Fruit fly (Drosophila melanogaster) whole organism, embryonic: Measurements from ENCODE around the gene Mlp84B.

Experiments used
- Bdp1 ChIP-seq: fragments of 200-800 bp; sonication (Bioruptor generic); optimal IDR thresholded peaks from 3 replicates; lab custom pipeline; 2016; ENCODE audit warnings: missing biosample characterization, missing genetic modification characterization
- Bgb ChIP-seq: fragments of 200-800 bp; sonication (Bioruptor generic); IDR thresholded peaks from 2 replicates; pipeline ENCODE4 v1.3.6; 2022; ENCODE audit warnings: missing biosample characterization, missing genetic modification characterization; ENCODE audit not compliant: partially characterized antibody
- CG10267 ChIP-seq: fragments of 200-800 bp; sonication (Bioruptor generic); optimal IDR thresholded peaks from 2 replicates; lab custom pipeline; 2018; ENCODE audit warnings: missing biosample characterization, mild to moderate bottlenecking, missing genetic modification characterization, moderate library complexity
- CG10321 ChIP-seq: fragments of 200-800 bp; sonication (Bioruptor generic); IDR thresholded peaks from 2 replicates; pipeline ENCODE4 v1.3.6; 2022; ENCODE audit warnings: missing biosample characterization, missing genetic modification characterization
- CG10366 ChIP-seq: fragments of 200-800 bp; sonication (Bioruptor generic); IDR thresholded peaks from 2 replicates; pipeline ENCODE4 v1.3.6; 2022; ENCODE audit warnings: missing biosample characterization, missing genetic modification characterization
- CG12104 ChIP-seq: fragments of 200-800 bp; sonication (Bioruptor generic); optimal IDR thresholded peaks from 3 replicates; lab custom pipeline; 2016; ENCODE audit warnings: missing biosample characterization, missing genetic modification characterization
- CG12744 ChIP-seq: fragments of 200-800 bp; sonication (Bioruptor generic); optimal IDR thresholded peaks from 2 replicates; lab custom pipeline; 2016; ENCODE audit warnings: missing biosample characterization, missing genetic modification characterization
- CG13296 ChIP-seq: fragments of 200-800 bp; sonication (Bioruptor generic); optimal IDR thresholded peaks from 3 replicates; lab custom pipeline; 2018; ENCODE audit warnings: missing biosample characterization, mild to moderate bottlenecking, missing genetic modification characterization
- CG14441 ChIP-seq: fragments of 200-800 bp; sonication (Bioruptor generic); IDR thresholded peaks from 2 replicates; pipeline ENCODE4 v1.3.6; 2022; ENCODE audit warnings: missing biosample characterization, missing genetic modification characterization
- CG15479 ChIP-seq: fragments of 200-800 bp; sonication (Bioruptor generic); optimal IDR thresholded peaks from 3 replicates; lab custom pipeline; 2019; ENCODE audit warnings: missing biosample characterization, mild to moderate bottlenecking, missing genetic modification characterization, moderate library complexity
- CG1603 ChIP-seq: fragments of 200-800 bp; sonication (Bioruptor generic); optimal IDR thresholded peaks from 2 replicates; lab custom pipeline; 2019; ENCODE audit warnings: missing biosample characterization, mild to moderate bottlenecking, missing genetic modification characterization, moderate library complexity
- CG1647 ChIP-seq: fragments of 200-800 bp; sonication (Bioruptor generic); optimal IDR thresholded peaks from 3 replicates; lab custom pipeline; 2016; ENCODE audit warnings: missing biosample characterization, missing genetic modification characterization
- CG3163 ChIP-seq: fragments of 200-800 bp; sonication (Bioruptor generic); optimal IDR thresholded peaks from 3 replicates; lab custom pipeline; 2016; ENCODE audit warnings: missing biosample characterization, missing genetic modification characterization
- CG33213 ChIP-seq: fragments of 200-800 bp; sonication (Bioruptor generic); optimal IDR thresholded peaks from 3 replicates; lab custom pipeline; 2016; ENCODE audit warnings: missing biosample characterization, missing genetic modification characterization
- CG3407 ChIP-seq: fragments of 200-800 bp; sonication (Bioruptor generic); optimal IDR thresholded peaks from 2 replicates; lab custom pipeline; 2018; ENCODE audit warnings: missing biosample characterization, mild to moderate bottlenecking, missing genetic modification characterization
- CG5953 ChIP-seq: fragments of 200-800 bp; sonication (Bioruptor generic); IDR thresholded peaks from 2 replicates; pipeline ENCODE4 v1.3.6; 2022; ENCODE audit warnings: missing biosample characterization, missing genetic modification characterization
- CG6175 ChIP-seq: fragments of 200-800 bp; sonication (Bioruptor generic); IDR thresholded peaks from 3 replicates; pipeline ENCODE4 v1.3.6; 2022; ENCODE audit warnings: missing biosample characterization, missing genetic modification characterization
- CG7372 ChIP-seq: fragments of 200-800 bp; sonication (Bioruptor generic); IDR thresholded peaks from 2 replicates; pipeline ENCODE4 v1.3.6; 2022; ENCODE audit warnings: missing biosample characterization, missing genetic modification characterization
- CG7987 ChIP-seq: fragments of 200-800 bp; sonication (Bioruptor generic); optimal IDR thresholded peaks from 2 replicates; lab custom pipeline; 2018; ENCODE audit warnings: missing biosample characterization, mild to moderate bottlenecking, missing genetic modification characterization, moderate library complexity
- CoRest ChIP-seq: fragments of 200-800 bp; sonication (Bioruptor generic); optimal IDR thresholded peaks from 3 replicates; lab custom pipeline; 2018; ENCODE audit warnings: missing biosample characterization, mild to moderate bottlenecking, missing genetic modification characterization, moderate library complexity
- CrebB ChIP-seq: fragments of 200-800 bp; sonication (Bioruptor generic); optimal IDR thresholded peaks from 3 replicates; lab custom pipeline; 2018; ENCODE audit warnings: missing biosample characterization, mild to moderate bottlenecking, missing genetic modification characterization
- D19B ChIP-seq: fragments of 200-800 bp; sonication (Bioruptor generic); optimal IDR thresholded peaks from 2 replicates; lab custom pipeline; 2017; ENCODE audit warnings: missing biosample characterization, mild to moderate bottlenecking, missing genetic modification characterization
- Dip3 ChIP-seq: fragments of 200-800 bp; sonication (Bioruptor generic); optimal IDR thresholded peaks from 3 replicates; lab custom pipeline; 2016; ENCODE audit warnings: missing biosample characterization, missing genetic modification characterization
- Hr78 ChIP-seq, 2 experiments: fragments of 200-800 bp in 1 of 2; fragments of >200 bp in 1 of 2; sonication (Bioruptor generic) in 1 of 2; optimal IDR thresholded peaks; 2 replicates each; lab custom pipeline; 2017 to 2019; ENCODE audit warnings: missing biosample characterization in 2 of 2, missing genetic modification characterization in 2 of 2, mild to moderate bottlenecking in 1 of 2, moderate library complexity in 1 of 2
- MBD-R2 ChIP-seq: fragments of 200-800 bp; sonication (Bioruptor generic); IDR thresholded peaks from 2 replicates; pipeline ENCODE4 v1.3.6; 2022; ENCODE audit warnings: missing biosample characterization, missing genetic modification characterization
- NK7.1 ChIP-seq: fragments of 200-800 bp; sonication (Bioruptor generic); optimal IDR thresholded peaks from 3 replicates; lab custom pipeline; 2016; ENCODE audit warnings: missing biosample characterization, missing genetic modification characterization
- Rfx ChIP-seq: fragments of 200-800 bp; sonication (Bioruptor generic); IDR thresholded peaks from 2 replicates; pipeline ENCODE4 v1.3.6; 2022; ENCODE audit warnings: missing biosample characterization, missing genetic modification characterization
- Xrp1 ChIP-seq: fragments of 200-800 bp; sonication (Bioruptor generic); IDR thresholded peaks from 2 replicates; pipeline ENCODE4 v1.3.6; 2022; ENCODE audit warnings: missing biosample characterization, missing genetic modification characterization
- YL-1 ChIP-seq: fragments of 200-800 bp; sonication (Bioruptor generic); optimal IDR thresholded peaks from 3 replicates; lab custom pipeline; 2017; ENCODE audit warnings: missing biosample characterization, mild to moderate bottlenecking, missing genetic modification characterization
- ab ChIP-seq: fragments of 200-800 bp; sonication (Bioruptor generic); optimal IDR thresholded peaks from 2 replicates; lab custom pipeline; 2016; ENCODE audit warnings: missing biosample characterization, missing genetic modification characterization
- btn ChIP-seq: fragments of 200-800 bp; sonication (Bioruptor generic); optimal IDR thresholded peaks from 2 replicates; lab custom pipeline; 2016; ENCODE audit warnings: missing biosample characterization, missing genetic modification characterization
- crc ChIP-seq: fragments of 200-800 bp; sonication (Bioruptor generic); optimal IDR thresholded peaks from 2 replicates; lab custom pipeline; 2016; ENCODE audit warnings: missing biosample characterization, missing genetic modification characterization
- da ChIP-seq: fragments of 200-800 bp; sonication (Bioruptor generic); optimal IDR thresholded peaks from 2 replicates; lab custom pipeline; 2016; ENCODE audit warnings: missing biosample characterization, missing genetic modification characterization
- danr ChIP-seq: fragments of 200-800 bp; sonication (Bioruptor generic); IDR thresholded peaks from 2 replicates; pipeline ENCODE4 v1.3.6; 2022; ENCODE audit warnings: missing biosample characterization, missing genetic modification characterization
- gfzf ChIP-seq: fragments of 200-800 bp; sonication (Bioruptor generic); optimal IDR thresholded peaks from 2 replicates; lab custom pipeline; 2016; ENCODE audit warnings: missing biosample characterization, mild to moderate bottlenecking, missing genetic modification characterization, moderate library complexity
- ind ChIP-seq: fragments of 200-800 bp; sonication (Bioruptor generic); optimal IDR thresholded peaks from 3 replicates; lab custom pipeline; 2016; ENCODE audit warnings: missing biosample characterization, missing genetic modification characterization
- kay ChIP-seq: fragments of 200-800 bp; sonication (Bioruptor generic); optimal IDR thresholded peaks from 2 replicates; lab custom pipeline; 2016; ENCODE audit warnings: missing biosample characterization, missing genetic modification characterization
- lov ChIP-seq, 2 experiments: fragments of 200-800 bp in 1 of 2; fragments of >200 bp in 1 of 2; sonication (Bioruptor generic) in 1 of 2; IDR thresholded peaks in 1 of 2; optimal IDR thresholded peaks in 1 of 2; 2 replicates in 1 of 2; 3 replicates in 1 of 2; pipeline versions ENCODE4 v1.3.6 to Lab custom; 2017 to 2022; ENCODE audit warnings: missing biosample characterization in 1 of 2, missing genetic modification characterization in 1 of 2
- maf-S ChIP-seq: fragments of 200-800 bp; sonication (Bioruptor generic); optimal IDR thresholded peaks from 2 replicates; lab custom pipeline; 2016; ENCODE audit warnings: missing biosample characterization, missing genetic modification characterization
- oc ChIP-seq: fragments of 200-800 bp; sonication (Bioruptor generic); optimal IDR thresholded peaks from 2 replicates; lab custom pipeline; 2018; ENCODE audit warnings: missing biosample characterization, mild to moderate bottlenecking, missing genetic modification characterization, moderate library complexity
- odd ChIP-seq: fragments of 200-800 bp; sonication (Bioruptor generic); optimal IDR thresholded peaks from 2 replicates; lab custom pipeline; 2017; ENCODE audit warnings: missing biosample characterization, mild to moderate bottlenecking, missing genetic modification characterization
- pho ChIP-seq: fragments of 200-800 bp; sonication (Bioruptor generic); optimal IDR thresholded peaks from 2 replicates; lab custom pipeline; 2016; ENCODE audit warnings: missing biosample characterization, missing genetic modification characterization
- seq ChIP-seq: fragments of 200-800 bp; sonication (Bioruptor generic); IDR thresholded peaks from 2 replicates; pipeline ENCODE4 v1.3.6; 2022; ENCODE audit warnings: missing biosample characterization, missing genetic modification characterization
- trh ChIP-seq: fragments of 200-800 bp; sonication (Bioruptor generic); optimal IDR thresholded peaks from 2 replicates; lab custom pipeline; 2016; ENCODE audit warnings: missing biosample characterization, missing genetic modification characterization
- vnd ChIP-seq: fragments of 200-800 bp; sonication (Bioruptor generic); IDR thresholded peaks from 3 replicates; pipeline ENCODE4 v1.3.6; 2022; ENCODE audit warnings: missing biosample characterization, missing genetic modification characterization; ENCODE audit not compliant: partially characterized antibody
- wdn ChIP-seq: fragments of 200-800 bp; sonication (Bioruptor generic); IDR thresholded peaks from 2 replicates; pipeline ENCODE4 v1.3.6; 2022; ENCODE audit warnings: missing biosample characterization, missing genetic modification characterization
- zf30C ChIP-seq: fragments of 200-800 bp; sonication (Bioruptor generic); optimal IDR thresholded peaks from 3 replicates; lab custom pipeline; 2018; ENCODE audit warnings: missing biosample characterization, mild to moderate bottlenecking, missing genetic modification characterization

The Mlp84B gene

DNA sequence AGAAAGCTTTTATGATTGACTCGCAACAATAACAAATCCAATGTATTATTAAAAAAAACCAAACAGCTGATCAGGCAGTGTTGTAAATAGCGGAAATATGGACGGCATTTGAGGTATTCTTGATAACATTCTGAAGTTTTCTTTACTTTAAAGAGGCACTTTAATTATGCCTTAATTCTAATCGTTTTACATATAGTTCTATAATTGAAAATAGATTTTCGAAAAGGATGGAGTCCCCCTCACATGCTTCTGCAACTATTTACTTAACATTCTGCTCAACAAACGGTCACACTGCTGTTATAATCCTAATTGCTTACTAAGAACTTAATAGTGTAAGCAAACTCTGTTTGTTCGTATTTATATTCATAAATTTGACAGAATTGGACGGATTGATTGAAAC lies 10.4 kb upstream of the Mlp84B start, which contains the start of gene CG10068 (continued):
- peak; percentile 71 for TF ChIP-seq NK7.1
- TF ChIP-seq CG15479 (GFP tag; lab: Kevin White, UChicago), result peak; percentile 20
- TF ChIP-seq CG1647 (GFP tag; lab: Kevin White, UChicago), result peak; percentile 75
- TF ChIP-seq MBD-R2 (GFP tag; lab: Robert Waterston, UW), result peak; percentile 93
- peak; percentile 77 for TF ChIP-seq CG13296 (GFP tag; lab: Kevin White, UChicago)
- peak; percentile 91 for TF ChIP-seq oc (tag; lab: Kevin White, UChicago)
- TF ChIP-seq da (GFP tag; lab: Kevin White, UChicago), result peak; percentile 28
- peak; percentile 76 for TF ChIP-seq crc
- peak; percentile 78 for TF ChIP-seq kay (GFP tag; lab: Kevin White, UChicago)
- peak; percentile 92 for TF ChIP-seq Rfx
- TF ChIP-seq CG7372 (GFP tag; lab: Robert Waterston, UW), result peak; percentile 89
- TF ChIP-seq Hr78 (GFP tag; optimal IDR thresholded peaks at IDR 0.05; lab: Kevin White, UChicago), result peak in 1 of 2 experiments; percentile 32
- peak; percentile 85 for TF ChIP-seq btn (GFP tag; lab: Kevin White, UChicago)
- peak; percentile 89 for TF ChIP-seq CG1603
- TF ChIP-seq gfzf (GFP tag; lab: Kevin White, UChicago), result peak; percentile 60
- peak; percentile 42 for TF ChIP-seq odd (GFP tag; lab: Kevin White, UChicago)
- TF ChIP-seq Dip3, result peak; percentile 88
- peak; percentile 90 for TF ChIP-seq Bdp1 (GFP tag; lab: Kevin White, UChicago)
- TF ChIP-seq trh (GFP tag; lab: Kevin White, UChicago), result peak; percentile 68
- TF ChIP-seq CG5953, result peak; percentile 89
- TF ChIP-seq YL-1 (GFP tag; lab: Kevin White, UChicago), result peak; percentile 49
- TF ChIP-seq CG7987 (GFP tag; lab: Kevin White, UChicago), result peak; percentile 76
- peak; percentile 94 for TF ChIP-seq CG33213
- TF ChIP-seq CG3163 (GFP tag; lab: Kevin White, UChicago), result peak; percentile 71
- peak; percentile 83 for TF ChIP-seq wdn (GFP tag; lab: Robert Waterston, UW)
- TF ChIP-seq ind (GFP tag; lab: Kevin White, UChicago), result peak; percentile 83
- TF ChIP-seq CG12744 (GFP tag; lab: Kevin White, UChicago), result peak; percentile 91
- peak; percentile 84 for TF ChIP-seq pho
- TF ChIP-seq CG14441, result peak; percentile 91
- TF ChIP-seq maf-S, result peak; percentile 86
- TF ChIP-seq Xrp1 (GFP tag; lab: Robert Waterston, UW), result peak; percentile 97
- TF ChIP-seq zf30C, result peak; percentile 18
- peak; percentile 39; the same call in 1 of the 2 replicates for TF ChIP-seq CG10321 (GFP tag; lab: Robert Waterston, UW)
- no peak for TF ChIP-seq Bgb
- TF ChIP-seq lov (optimal IDR thresholded peaks at IDR 0.05; lab: Kevin White, UChicago), result no peak
- TF ChIP-seq lov (GFP tag; IDR thresholded peaks at IDR 0.05; lab: Robert Waterston, UW), result peak; percentile 94
- no peak for TF ChIP-seq ab (GFP tag; lab: Kevin White, UChicago)
- peak; percentile 88 for TF ChIP-seq CG10366 (GFP tag; lab: Robert Waterston, UW)
- TF ChIP-seq D19B (GFP tag; lab: Kevin White, UChicago), result peak; percentile 58
- TF ChIP-seq CrebB (tag; lab: Kevin White, UChicago), result peak; percentile 81
- peak; percentile 79 for TF ChIP-seq CG3407
- TF ChIP-seq seq, result peak; percentile 91
- peak; percentile 88 for TF ChIP-seq CoRest (tag; lab: Kevin White, UChicago)
- TF ChIP-seq vnd (GFP tag; lab: Robert Waterston, UW), result no peak
- peak; percentile 86 for TF ChIP-seq danr (GFP tag; lab: Robert Waterston, UW)
- TF ChIP-seq CG12104 (GFP tag; lab: Kevin White, UChicago), result peak; percentile 70
- TF ChIP-seq CG10267, result peak; percentile 99
- TF ChIP-seq CG6175 (GFP tag; lab: Robert Waterston, UW), result peak; percentile 58; the same call in 1 of the 3 replicates
